Fruit fly (Drosophila melanogaster): Measurements from ENCODE around the gene HemK2.

The HemK2 gene

DNA sequence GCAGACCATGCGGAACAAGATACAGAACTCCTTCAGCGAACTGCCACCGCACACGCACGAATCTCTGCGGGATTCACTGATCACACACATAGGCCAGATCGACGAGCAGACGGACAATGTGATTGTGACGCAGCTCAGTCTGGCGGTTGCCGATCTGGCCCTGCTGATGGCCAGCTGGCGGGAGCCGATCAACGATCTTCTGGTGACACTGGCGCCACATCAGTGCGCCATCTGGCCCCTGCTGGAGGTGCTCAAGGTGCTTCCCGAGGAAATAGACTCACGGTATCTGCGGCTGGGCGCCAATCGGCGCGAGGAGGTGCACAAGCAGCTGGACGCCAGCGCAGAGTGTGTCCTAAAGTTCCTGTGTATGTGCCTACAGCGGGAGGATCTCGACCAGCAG lies 811 bp upstream of the HemK2 start:
- TF ChIP-seq CG9948 (tag; optimal IDR thresholded peaks at IDR 0.05) (no peak), Ets98B (GFP tag; IDR thresholded peaks at IDR 0.05) (no peak), CG8159 (tag; optimal IDR thresholded peaks at IDR 0.05) (no peak), fd96Ca (GFP tag; IDR thresholded peaks at IDR 0.05) (no peak), Snoo (tag; optimal IDR thresholded peaks at IDR 0.05) (no peak), CG17806 (tag; optimal IDR thresholded peaks at IDR 0.05) (no peak), gl (tag; optimal IDR thresholded peaks at IDR 0.05) (no peak), D1 (tag; optimal IDR thresholded peaks at IDR 0.05) (no peak), CG15710 (tag; optimal IDR thresholded peaks at IDR 0.05) (no peak), Pif1B (GFP tag; optimal IDR thresholded peaks at IDR 0.05) (no peak)

DNA sequence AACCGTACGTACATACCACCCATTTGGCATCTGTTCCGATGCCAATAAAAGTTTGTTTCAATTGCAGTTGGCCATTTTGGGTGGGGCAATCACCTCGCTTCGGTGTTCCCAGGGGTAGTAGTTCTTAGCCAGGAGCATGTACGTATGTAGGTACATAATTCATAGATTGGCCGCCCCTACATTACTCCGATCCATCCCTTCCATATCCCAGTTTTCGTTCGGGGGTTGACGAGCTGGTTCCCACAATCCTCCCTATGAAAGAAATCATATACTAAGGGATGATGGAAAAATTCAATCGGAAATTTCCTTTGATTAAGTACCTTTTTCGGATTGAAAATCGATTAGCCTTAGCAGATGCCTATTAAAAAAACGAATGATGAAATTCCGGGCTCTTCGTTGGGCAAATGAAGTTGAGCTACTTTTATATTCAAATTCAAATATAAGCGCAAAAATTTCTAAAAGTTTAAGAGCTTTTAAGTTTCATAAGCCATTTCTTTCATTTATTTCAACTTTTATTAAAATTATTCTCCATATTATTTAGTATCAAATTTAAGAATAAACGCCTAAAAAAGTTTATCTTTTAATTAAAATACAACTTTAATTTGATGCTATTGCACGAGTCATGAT lies 1.4 kb downstream of the HemK2 start:
- TF ChIP-seq Pif1A (GFP tag; optimal IDR thresholded peaks at IDR 0.05): no peak
- TF ChIP-seq CG15710 (tag; optimal IDR thresholded peaks at IDR 0.05): no peak
- TF ChIP-seq Snoo (tag; optimal IDR thresholded peaks at IDR 0.05): no peak
- no peak for TF ChIP-seq CG34367 (tag; optimal IDR thresholded peaks at IDR 0.05)
- TF ChIP-seq D1 (tag; optimal IDR thresholded peaks at IDR 0.05): no peak
- no peak for TF ChIP-seq EcR (GFP tag; optimal IDR thresholded peaks at IDR 0.05)
- TF ChIP-seq CG4496 (GFP tag; IDR thresholded peaks at IDR 0.05): no peak

DNA sequence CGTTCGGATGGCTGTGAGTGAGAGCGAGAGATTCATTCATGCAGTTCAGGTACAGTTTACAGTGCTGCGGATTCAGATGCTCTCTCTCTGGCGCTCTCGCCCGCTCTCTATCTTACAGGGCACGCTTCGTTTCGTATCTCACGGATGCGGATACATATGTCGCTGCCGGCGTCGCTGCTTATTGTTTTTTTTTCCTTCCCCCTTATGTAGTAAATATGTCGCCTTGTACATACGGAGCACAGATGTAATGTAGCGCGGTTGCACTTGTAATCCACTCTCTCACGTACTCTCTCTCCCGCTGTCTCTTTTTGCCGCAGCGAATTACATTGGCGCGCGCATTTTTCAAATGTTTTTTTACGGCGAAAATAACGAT lies 4.2 kb downstream of the HemK2 start:
- peak; percentile 59 for TF ChIP-seq Pif1A (GFP tag; optimal IDR thresholded peaks at IDR 0.05)
- TF ChIP-seq CG32121 (GFP tag; IDR thresholded peaks at IDR 0.05): no peak
- TF ChIP-seq CG12605 (GFP tag; IDR thresholded peaks at IDR 0.05): no peak
- no peak for TF ChIP-seq CG14655 (GFP tag; optimal IDR thresholded peaks at IDR 0.05)
- peak; percentile 72 for TF ChIP-seq Pif1B (GFP tag; optimal IDR thresholded peaks at IDR 0.05)
- no peak for TF ChIP-seq CG8159 (tag; optimal IDR thresholded peaks at IDR 0.05)
- TF ChIP-seq CG34367 (tag; optimal IDR thresholded peaks at IDR 0.05): no peak
- TF ChIP-seq rn (GFP tag; IDR thresholded peaks at IDR 0.05): no peak
- TF ChIP-seq D1 (tag; optimal IDR thresholded peaks at IDR 0.05): no peak
- peak; percentile 61 for TF ChIP-seq gl (tag; optimal IDR thresholded peaks at IDR 0.05)
- TF ChIP-seq Snoo (tag; optimal IDR thresholded peaks at IDR 0.05): no peak
- no peak for TF ChIP-seq Ets98B (GFP tag; IDR thresholded peaks at IDR 0.05)
- no peak for TF ChIP-seq CG17806 (tag; optimal IDR thresholded peaks at IDR 0.05)
- TF ChIP-seq CG4496 (GFP tag; IDR thresholded peaks at IDR 0.05): no peak
- TF ChIP-seq CG10348 (GFP tag; IDR thresholded peaks at IDR 0.05): no peak
- TF ChIP-seq fd96Ca (GFP tag; IDR thresholded peaks at IDR 0.05): no peak
- TF ChIP-seq EcR (GFP tag; optimal IDR thresholded peaks at IDR 0.05): peak; percentile 72
- TF ChIP-seq CG13204 (GFP tag; optimal IDR thresholded peaks at IDR 0.05): no peak
- no peak for TF ChIP-seq CG15710 (tag; optimal IDR thresholded peaks at IDR 0.05)

DNA sequence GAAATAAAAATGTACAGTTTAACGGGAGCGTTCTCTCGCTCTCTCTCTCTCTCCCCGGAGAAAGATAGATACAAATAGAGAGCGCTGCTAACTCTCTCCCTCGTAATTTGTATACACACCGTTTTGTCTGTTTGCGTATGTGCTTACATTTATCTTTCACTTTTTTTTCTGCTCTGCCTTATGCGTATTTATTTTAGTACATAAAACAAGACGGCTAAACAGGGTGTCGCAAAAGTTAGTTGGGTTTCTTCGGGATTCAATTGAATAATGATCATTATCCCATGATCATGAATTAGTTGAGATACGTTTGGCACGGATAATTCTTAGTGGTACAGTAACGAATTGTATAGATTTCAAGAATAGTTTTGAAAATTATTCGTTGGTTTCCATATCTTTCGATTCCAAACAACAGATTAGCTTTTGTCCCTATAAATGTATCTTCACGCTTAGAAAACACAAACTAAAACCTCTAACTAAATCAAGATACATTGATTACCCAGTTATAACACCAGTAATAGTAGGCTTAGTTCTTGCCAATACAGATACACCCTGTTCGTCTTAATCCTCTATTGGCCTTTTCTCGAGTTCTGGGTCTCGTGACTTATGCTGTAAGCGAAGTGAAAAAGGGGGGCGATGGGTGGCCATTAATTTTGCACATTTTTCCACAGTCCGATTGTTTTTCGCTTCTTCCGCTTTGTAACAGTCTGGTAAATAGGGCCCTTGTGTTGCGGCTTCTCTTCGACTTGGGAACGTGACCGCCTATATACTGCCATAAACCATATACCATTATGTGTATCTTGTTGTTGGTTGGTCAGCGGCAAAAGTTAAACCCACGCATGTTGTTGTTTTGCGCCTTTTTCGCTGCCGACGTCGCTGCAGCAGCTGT lies 4.8 kb downstream of the HemK2 start:
- TF ChIP-seq CG10348 (GFP tag; IDR thresholded peaks at IDR 0.05) (no peak), CG34367 (tag; optimal IDR thresholded peaks at IDR 0.05) (peak; percentile 83), CG32121 (GFP tag; IDR thresholded peaks at IDR 0.05) (no peak), Snoo (tag; optimal IDR thresholded peaks at IDR 0.05) (peak; percentile 84), CG8159 (tag; optimal IDR thresholded peaks at IDR 0.05) (peak; percentile 91), CG17806 (tag; optimal IDR thresholded peaks at IDR 0.05) (peak; percentile 87), CG9948 (tag; optimal IDR thresholded peaks at IDR 0.05) (peak; percentile 86), gl (tag; optimal IDR thresholded peaks at IDR 0.05) (peak; percentile 74), CG13204 (GFP tag; optimal IDR thresholded peaks at IDR 0.05) (peak; percentile 43), Ets98B (GFP tag; IDR thresholded peaks at IDR 0.05) (no peak), EcR (GFP tag; optimal IDR thresholded peaks at IDR 0.05) (peak; percentile 25), Pif1A (GFP tag; optimal IDR thresholded peaks at IDR 0.05) (peak; percentile 91), CG4496 (GFP tag; IDR thresholded peaks at IDR 0.05) (no peak), rn (GFP tag; IDR thresholded peaks at IDR 0.05) (no peak), Pif1B (GFP tag; optimal IDR thresholded peaks at IDR 0.05) (peak; percentile 87), fd96Ca (GFP tag; IDR thresholded peaks at IDR 0.05) (no peak), D1 (tag; optimal IDR thresholded peaks at IDR 0.05) (no peak), CG15710 (tag; optimal IDR thresholded peaks at IDR 0.05) (peak; percentile 87), CG14655 (GFP tag; optimal IDR thresholded peaks at IDR 0.05) (peak; percentile 97), CG8301 (tag; optimal IDR thresholded peaks at IDR 0.05) (peak; percentile 96), CG12605 (GFP tag; IDR thresholded peaks at IDR 0.05) (no peak)

DNA sequence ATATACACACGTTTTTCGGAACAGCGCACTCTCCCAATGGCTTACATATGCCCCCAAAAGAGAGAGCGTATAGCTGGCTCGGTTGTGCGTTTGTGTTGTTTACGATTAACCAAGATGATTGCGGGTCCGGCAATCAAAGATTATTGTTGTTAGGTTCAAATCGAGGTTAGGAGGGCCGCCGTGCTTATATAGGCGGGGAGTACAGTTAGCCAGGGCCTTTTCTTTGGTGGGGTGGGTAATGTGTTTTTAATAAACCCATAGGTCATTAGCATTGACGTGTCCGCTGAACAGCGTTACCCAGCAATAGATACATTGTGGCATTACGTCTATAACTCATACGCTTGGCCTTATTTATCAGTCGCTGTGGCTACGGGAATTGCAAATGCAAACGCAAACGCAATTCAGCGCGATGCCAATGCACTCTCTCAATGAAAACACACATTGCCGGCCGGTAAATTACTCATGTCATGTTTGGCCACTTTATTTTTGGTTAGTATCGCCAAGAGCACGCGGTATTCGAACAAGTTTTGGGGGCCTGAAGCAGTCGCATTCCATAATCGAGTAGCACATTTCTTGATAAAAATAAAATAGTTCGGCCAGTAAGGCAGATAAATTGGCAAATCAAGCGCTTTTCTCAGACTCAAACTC lies 5.6 kb downstream of the HemK2 start:
- TF ChIP-seq CG34367 (tag; optimal IDR thresholded peaks at IDR 0.05) (no peak), EcR (GFP tag; optimal IDR thresholded peaks at IDR 0.05) (peak; percentile 78)
